Fruit fly (Drosophila melanogaster) whole organism: Measurements from ENCODE around the gene CG32568.

Experiments
- CG8478 ChIP-seq: fragments of >200 bp; optimal IDR thresholded peaks from 2 replicates; lab custom pipeline; 2018; ENCODE audit warnings: inconsistent platforms
- Dll ChIP-seq: fragments of >200 bp; optimal IDR thresholded peaks from 2 replicates; lab custom pipeline; 2017
- EcR ChIP-seq, 2 experiments: fragments of >200 bp; optimal IDR thresholded peaks; 2 replicates each; lab custom pipeline; 2017; ENCODE audit warnings: missing biosample characterization in 2 of 2, missing genetic modification characterization in 2 of 2, missing genetic modification reagents in 2 of 2
- pan ChIP-seq: fragments of >200 bp; optimal IDR thresholded peaks from 2 replicates; lab custom pipeline; 2017
- psq ChIP-seq: fragments of >200 bp; optimal IDR thresholded peaks from 2 replicates; lab custom pipeline; 2017
- usp ChIP-seq: fragments of >200 bp; optimal IDR thresholded peaks from 2 replicates; lab custom pipeline; 2017; ENCODE audit warnings: missing biosample characterization, missing genetic modification characterization, mixed read lengths

DNA sequence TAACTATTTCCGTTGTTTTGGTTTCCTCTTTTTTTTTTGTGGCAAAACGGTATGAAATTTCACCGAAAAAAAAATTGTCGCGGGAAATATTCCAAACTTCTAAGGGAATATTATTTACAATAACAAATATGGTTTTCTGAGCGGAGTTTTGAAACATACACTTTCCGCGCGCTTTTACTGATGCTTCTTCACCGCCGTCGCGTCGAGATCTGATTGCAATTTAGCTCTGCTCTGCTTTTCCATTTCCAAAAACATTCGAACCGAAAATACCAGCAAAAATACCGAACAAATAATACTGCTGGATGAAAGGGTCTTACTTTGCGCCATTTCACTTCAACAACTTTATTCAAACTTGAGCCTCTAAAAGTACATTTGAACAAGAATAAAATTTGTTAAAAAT, 45.7 kb upstream of the CG32568 start, which contains the start of gene Septin4:
- TF ChIP-seq CG8478 (lab: Kevin White, UChicago), result no peak
- TF ChIP-seq pan (lab: Kevin White, UChicago), result no peak
- no peak for TF ChIP-seq Dll (lab: Kevin White, UChicago)
- no peak for TF ChIP-seq usp (GFP tag; lab: Kevin White, UChicago)
- no peak for TF ChIP-seq psq
- TF ChIP-seq EcR (GFP tag; optimal IDR thresholded peaks at IDR 0.05; lab: Kevin White, UChicago), result no peak
